Worm (Caenorhabditis elegans): ENCODE measurements around the gene C35C5.10.

The C35C5.10 gene

ce11 chrX:11585894-11586293 lies 29.9 kb downstream of the C35C5.10 start:
- no peak for TF ChIP-seq D1046.2 (GFP tag; IDR thresholded peaks at IDR 0.05)
- no peak for TF ChIP-seq T20F7.1 (GFP tag; optimal IDR thresholded peaks at IDR 0.05)
- TF ChIP-seq zip-2 (tag; optimal IDR thresholded peaks at IDR 0.05): no peak
- TF ChIP-seq unc-62 (GFP tag; optimal IDR thresholded peaks at IDR 0.05 in 1 of 2): peak in 1 of 2 experiments; percentile 65
- TF ChIP-seq unc-62 (tag; optimal IDR thresholded peaks at IDR 0.05): no peak
- no peak for TF ChIP-seq daf-19 (GFP tag; conservative IDR thresholded peaks at IDR 0.05)
- no peak for TF ChIP-seq nhr-11 (tag; optimal IDR thresholded peaks at IDR 0.05)

ce11 chrX:11590545-11590944 lies 34.5 kb downstream of the C35C5.10 start:
- no peak for TF ChIP-seq mdl-1 (tag; optimal IDR thresholded peaks at IDR 0.05)
- no peak for TF ChIP-seq nhr-42 (GFP tag; IDR thresholded peaks at IDR 0.05)
- TF ChIP-seq aha-1 (tag): no peak
- TF ChIP-seq tra-1 (GFP tag; IDR thresholded peaks at IDR 0.05): no peak
- no peak for TF ChIP-seq nhr-237 (tag; optimal IDR thresholded peaks at IDR 0.05)
- no peak for TF ChIP-seq ceh-20 (GFP tag; IDR thresholded peaks at IDR 0.05)
- TF ChIP-seq skn-1 (tag; optimal IDR thresholded peaks at IDR 0.05): no peak

ce11 chrX:11591620-11592019 lies 35.6 kb downstream of the C35C5.10 start, which contains the start of gene F52D10.2:
Gene F52D10.2 (minus strand): TSS chrX:11591720.
- no peak for TF ChIP-seq ZK337.2 (GFP tag; IDR thresholded peaks at IDR 0.05)
- TF ChIP-seq nhr-42 (GFP tag; IDR thresholded peaks at IDR 0.05): no peak
- TF ChIP-seq arid-1 (GFP tag; conservative IDR thresholded peaks at IDR 0.05): no peak
- TF ChIP-seq daf-19 (GFP tag; conservative IDR thresholded peaks at IDR 0.05): no peak
- no peak for TF ChIP-seq egl-27 (tag; optimal IDR thresholded peaks at IDR 0.05)
- TF ChIP-seq ztf-7 (tag; optimal IDR thresholded peaks at IDR 0.05): no peak
- TF ChIP-seq zfp-2 (tag; optimal IDR thresholded peaks at IDR 0.05): no peak
- no peak for TF ChIP-seq hlh-30 (tag; optimal IDR thresholded peaks at IDR 0.05; ENCODE audit: insufficient read depth)
- no peak for TF ChIP-seq lin-39 (tag; optimal IDR thresholded peaks at IDR 0.05)
- no peak for TF ChIP-seq spr-3 (GFP tag; optimal IDR thresholded peaks at IDR 0.05)
- TF ChIP-seq nhr-102 (tag; optimal IDR thresholded peaks at IDR 0.05): no peak
- TF ChIP-seq cey-2 (tag; optimal IDR thresholded peaks at IDR 0.05; ENCODE audit: borderline replicate concordance, insufficient read depth): no peak
- no peak for TF ChIP-seq nhr-28 (tag; optimal IDR thresholded peaks at IDR 0.05)
- no peak for TF ChIP-seq F10B5.3 (tag; optimal IDR thresholded peaks at IDR 0.05)
- no peak for TF ChIP-seq snpc-4 (tag; optimal IDR thresholded peaks at IDR 0.05)
- no peak for TF ChIP-seq unc-62 (GFP tag; optimal IDR thresholded peaks at IDR 0.05 in 1 of 2)
- TF ChIP-seq unc-62 (tag; optimal IDR thresholded peaks at IDR 0.05): no peak
- no peak for TF ChIP-seq dmd-9 (GFP tag; IDR thresholded peaks at IDR 0.05)
- TF ChIP-seq ZK546.5 (tag; optimal IDR thresholded peaks at IDR 0.05): no peak
- no peak for TF ChIP-seq D1046.2 (GFP tag; IDR thresholded peaks at IDR 0.05)

ce11 chrX:11592539-11592938 lies 36.5 kb downstream of the C35C5.10 start:
- TF ChIP-seq F44E2.7 (GFP tag; IDR thresholded peaks at IDR 0.05): no peak
- TF ChIP-seq Y48G9A.11 (GFP tag; IDR thresholded peaks at IDR 0.05): no peak
- TF ChIP-seq zip-2 (tag; optimal IDR thresholded peaks at IDR 0.05): no peak
- TF ChIP-seq dmd-6 (GFP tag; IDR thresholded peaks at IDR 0.05): no peak
- no peak for TF ChIP-seq T26A8.4 (GFP tag; IDR thresholded peaks at IDR 0.05)
- no peak for TF ChIP-seq sdz-12 (GFP tag; optimal IDR thresholded peaks at IDR 0.05)
- no peak for TF ChIP-seq daf-16 (GFP tag; optimal IDR thresholded peaks at IDR 0.05)
- no peak for TF ChIP-seq daf-16 (tag; optimal IDR thresholded peaks at IDR 0.05)
- TF ChIP-seq lin-13 (GFP tag; optimal IDR thresholded peaks at IDR 0.05): no peak
- no peak for TF ChIP-seq ceh-44 (GFP tag; IDR thresholded peaks at IDR 0.05)
